Worm (Caenorhabditis elegans) whole organism, young adult: ENCODE measurements around the gene sto-4.

ENCODE experiments used
- B0019.2 ChIP-seq: fragments of 200-800 bp; sonication (Bioruptor generic); conservative IDR thresholded peaks from 2 replicates; pipeline ENCODE4 v1.3.6; 2022; ENCODE audit warnings: missing genetic modification reagents, missing genetic modification characterization, missing compliant biosample characterization
- D2030.7 ChIP-seq: fragments of 200-800 bp; sonication (Bioruptor generic); IDR thresholded peaks from 2 replicates; pipeline ENCODE4 v1.3.6; 2022; ENCODE audit warnings: missing genetic modification reagents, missing genetic modification characterization, missing compliant biosample characterization
- F22D6.2 ChIP-seq: sonication (generic microtip); optimal IDR thresholded peaks from 2 replicates; lab custom pipeline; 2016; ENCODE audit warnings: mild to moderate bottlenecking, missing genetic modification characterization, missing compliant biosample characterization
- F37B4.10 ChIP-seq: fragments of 200-800 bp; sonication (Bioruptor generic); IDR thresholded peaks from 2 replicates; pipeline ENCODE4 v1.3.6; 2022; ENCODE audit warnings: missing genetic modification characterization, missing compliant biosample characterization
- F39B2.1 ChIP-seq: fragments of 200-800 bp; sonication (Bioruptor generic); IDR thresholded peaks from 2 replicates; pipeline ENCODE4 v1.3.6; 2022; ENCODE audit warnings: missing genetic modification reagents, missing genetic modification characterization, missing compliant biosample characterization
- F49E8.2 ChIP-seq: sonication (generic microtip); optimal IDR thresholded peaks from 3 replicates; lab custom pipeline; 2017; ENCODE audit warnings: missing genetic modification characterization, mild to moderate bottlenecking, missing compliant biosample characterization, antibody characterized with exemption, moderate library complexity; ENCODE audit not compliant: insufficient read depth
- F55B11.4 ChIP-seq: sonication (generic microtip); optimal IDR thresholded peaks from 2 replicates; lab custom pipeline; 2016; ENCODE audit warnings: missing compliant biosample characterization, missing genetic modification characterization, borderline replicate concordance; ENCODE audit not compliant: insufficient read depth
- T26A5.8 ChIP-seq: sonication (generic microtip); optimal IDR thresholded peaks from 2 replicates; lab custom pipeline; 2016; ENCODE audit warnings: missing genetic modification characterization, missing compliant biosample characterization
- Y53F4B.3 ChIP-seq: fragments of 200-800 bp; sonication (Bioruptor generic); IDR thresholded peaks from 2 replicates; pipeline ENCODE4 v1.3.6; 2022; ENCODE audit warnings: missing genetic modification reagents, missing genetic modification characterization, missing compliant biosample characterization
- Y67H2A.10 ChIP-seq: fragments of 200-800 bp; sonication (Bioruptor generic); conservative IDR thresholded peaks from 2 replicates; pipeline ENCODE4 v1.3.6; 2022; ENCODE audit warnings: missing genetic modification reagents, missing genetic modification characterization, missing compliant biosample characterization
- Y95B8A.8 ChIP-seq: fragments of 200-800 bp; sonication (Bioruptor generic); IDR thresholded peaks from 2 replicates; pipeline ENCODE4 v1.3.6; 2022; ENCODE audit warnings: missing genetic modification reagents, missing genetic modification characterization, missing compliant biosample characterization
- aptf-2 ChIP-seq: fragments of 200-800 bp; sonication (Bioruptor generic); conservative IDR thresholded peaks from 2 replicates; pipeline ENCODE4 v1.3.6; 2022; ENCODE audit warnings: missing genetic modification reagents, missing genetic modification characterization, missing compliant biosample characterization
- athp-1 ChIP-seq: sonication (generic microtip); optimal IDR thresholded peaks from 2 replicates; lab custom pipeline; 2017; ENCODE audit warnings: mild to moderate bottlenecking, missing genetic modification characterization, missing compliant biosample characterization
- attf-5 ChIP-seq: fragments of 200-800 bp; sonication (Bioruptor generic); optimal IDR thresholded peaks from 2 replicates; lab custom pipeline; 2018; ENCODE audit warnings: mild to moderate bottlenecking, missing genetic modification characterization, missing compliant biosample characterization
- bed-1 ChIP-seq: fragments of 200-800 bp; sonication (Bioruptor generic); IDR thresholded peaks from 2 replicates; pipeline ENCODE4 v1.3.6; 2022; ENCODE audit warnings: missing genetic modification reagents, missing genetic modification characterization, missing compliant biosample characterization
- bed-2 ChIP-seq: fragments of 200-800 bp; sonication (Bioruptor generic); IDR thresholded peaks from 2 replicates; pipeline ENCODE4 v1.3.6; 2022; ENCODE audit warnings: missing genetic modification reagents, missing genetic modification characterization, missing compliant biosample characterization
- ccch-3 ChIP-seq: fragments of 200-800 bp; sonication (Bioruptor generic); optimal IDR thresholded peaks from 2 replicates; lab custom pipeline; 2018; ENCODE audit warnings: mild to moderate bottlenecking, missing genetic modification characterization, missing compliant biosample characterization
- ceh-100 ChIP-seq: fragments of 200-800 bp; sonication (Bioruptor generic); IDR thresholded peaks from 2 replicates; pipeline ENCODE4 v1.3.6; 2022; ENCODE audit warnings: missing genetic modification reagents, missing genetic modification characterization, missing compliant biosample characterization
- dox-1 ChIP-seq: fragments of 200-800 bp; sonication (Bioruptor generic); IDR thresholded peaks from 2 replicates; pipeline ENCODE4 v1.3.6; 2022; ENCODE audit warnings: missing genetic modification reagents, missing genetic modification characterization, missing compliant biosample characterization
- efl-1 ChIP-seq: fragments of 150-350 bp; optimal IDR thresholded peaks from 2 replicates; lab custom pipeline; 2014; ENCODE audit warnings: missing biosample characterization, missing genetic modification reagents, missing genetic modification characterization
- ets-4 ChIP-seq: fragments of 200-800 bp; sonication (Bioruptor generic); optimal IDR thresholded peaks from 2 replicates; lab custom pipeline; 2018; ENCODE audit warnings: mild to moderate bottlenecking, missing genetic modification characterization, missing compliant biosample characterization
- fkh-3 ChIP-seq: sonication (generic microtip); optimal IDR thresholded peaks from 2 replicates; lab custom pipeline; 2016; ENCODE audit warnings: mild to moderate bottlenecking, missing genetic modification characterization, missing compliant biosample characterization
- him-1 ChIP-seq: sonication (generic microtip); optimal IDR thresholded peaks from 2 replicates; lab custom pipeline; 2016; ENCODE audit warnings: missing genotype, missing genetic modification reagents, missing genetic modification characterization, missing compliant biosample characterization
- hmg-20 ChIP-seq: fragments of 200-800 bp; sonication (Bioruptor generic); IDR thresholded peaks from 2 replicates; pipeline ENCODE4 v1.3.6; 2022; ENCODE audit warnings: missing genetic modification reagents, missing genetic modification characterization, missing compliant biosample characterization
- let-526 ChIP-seq: fragments of 200-800 bp; sonication (Bioruptor generic); IDR thresholded peaks from 2 replicates; pipeline ENCODE4 v1.3.6; 2022; ENCODE audit warnings: missing genetic modification reagents, missing genetic modification characterization, missing compliant biosample characterization
- lin-54 ChIP-seq: fragments of 200-800 bp; sonication (Bioruptor generic); optimal IDR thresholded peaks from 2 replicates; lab custom pipeline; 2018; ENCODE audit warnings: mild to moderate bottlenecking, missing genetic modification characterization, missing compliant biosample characterization
- lir-1 ChIP-seq: fragments of 200-800 bp; sonication (Bioruptor generic); conservative IDR thresholded peaks from 2 replicates; pipeline ENCODE4 v1.3.6; 2022; ENCODE audit warnings: missing genetic modification reagents, missing genetic modification characterization, missing compliant biosample characterization
- madf-10 ChIP-seq: sonication (generic microtip); optimal IDR thresholded peaks from 2 replicates; lab custom pipeline; 2016; ENCODE audit warnings: mild to moderate bottlenecking, missing genetic modification characterization, missing compliant biosample characterization
- nfya-1 ChIP-seq: sonication (generic microtip); optimal IDR thresholded peaks from 2 replicates; lab custom pipeline; 2017; ENCODE audit warnings: antibody characterized with exemption, missing compliant biosample characterization, missing genetic modification characterization, borderline replicate concordance; ENCODE audit not compliant: insufficient read depth
- nhr-179 ChIP-seq: sonication (generic microtip); optimal IDR thresholded peaks from 2 replicates; lab custom pipeline; 2016; ENCODE audit warnings: mild to moderate bottlenecking, missing genetic modification characterization, missing compliant biosample characterization
- nhr-27 ChIP-seq: fragments of 200-800 bp; sonication (Bioruptor generic); optimal IDR thresholded peaks from 2 replicates; lab custom pipeline; 2018; ENCODE audit warnings: mild to moderate bottlenecking, missing genetic modification characterization, moderate library complexity, missing compliant biosample characterization
- nhr-90 ChIP-seq: sonication (generic microtip); optimal IDR thresholded peaks from 2 replicates; lab custom pipeline; 2016; ENCODE audit warnings: missing genotype, mild to moderate bottlenecking, missing genetic modification characterization, missing compliant biosample characterization
- rec-8 ChIP-seq, 2 experiments: sonication (generic microtip); optimal IDR thresholded peaks; 2 replicates each; lab custom pipeline; 2016; ENCODE audit warnings: mild to moderate bottlenecking in 2 of 2, missing genetic modification characterization in 2 of 2, missing genetic modification reagents in 2 of 2, missing genotype in 2 of 2, missing biosample characterization in 1 of 2, missing compliant biosample characterization in 1 of 2, moderate library complexity in 1 of 2
- repo-1 ChIP-seq: sonication (generic microtip); optimal IDR thresholded peaks from 2 replicates; lab custom pipeline; 2017; ENCODE audit warnings: mild to moderate bottlenecking, missing genetic modification characterization, missing compliant biosample characterization
- sea-2 ChIP-seq: fragments of 200-800 bp; sonication (Bioruptor generic); IDR thresholded peaks from 2 replicates; pipeline ENCODE4 v1.3.6; 2022; ENCODE audit warnings: missing genetic modification characterization, missing compliant biosample characterization
- zfh-2 ChIP-seq: fragments of 200-800 bp; sonication (Bioruptor generic); conservative IDR thresholded peaks from 2 replicates; pipeline ENCODE4 v1.3.6; 2022; ENCODE audit warnings: missing genetic modification reagents, missing genetic modification characterization, missing compliant biosample characterization
- zim-3 ChIP-seq: sonication (generic microtip); optimal IDR thresholded peaks from 2 replicates; lab custom pipeline; 2017; ENCODE audit warnings: mild to moderate bottlenecking, missing genetic modification characterization, moderate library complexity, missing compliant biosample characterization
- ztf-28 ChIP-seq: fragments of 200-800 bp; sonication (Bioruptor generic); IDR thresholded peaks from 2 replicates; pipeline ENCODE4 v1.3.6; 2022; ENCODE audit warnings: missing genetic modification reagents, missing genetic modification characterization, missing compliant biosample characterization

sto-4 gene

DNA sequence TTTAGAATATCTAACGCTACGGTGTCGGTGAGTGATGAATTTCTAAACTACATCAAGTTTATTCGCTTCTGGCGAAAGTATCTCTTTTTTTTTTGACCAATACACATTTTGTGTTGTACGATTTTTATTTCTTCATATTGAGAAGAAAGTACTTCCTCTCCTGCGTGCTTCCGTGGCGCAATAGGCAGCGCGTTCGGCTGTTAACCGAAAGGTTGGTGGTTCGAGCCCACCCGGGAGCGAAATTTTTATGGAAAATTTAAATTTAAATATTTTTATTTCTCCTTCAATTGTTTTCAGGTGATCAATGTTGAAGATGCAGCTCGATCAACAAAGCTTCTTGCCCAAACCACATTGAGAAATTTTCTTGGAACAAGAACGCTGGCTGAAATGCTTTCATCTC, 1.6 kb downstream of the sto-4 start (continued):
- TF ChIP-seq nfya-1 (tag; lab: Kevin White, UChicago), result no peak
- TF ChIP-seq nhr-179 (tag; lab: Kevin White, UChicago), result peak; percentile 48
- TF ChIP-seq lir-1 (GFP tag; lab: Robert Waterston, UW), result peak; percentile 73
- TF ChIP-seq rec-8 (tag; optimal IDR thresholded peaks at IDR 0.05; lab: Kevin White, UChicago), result peak in 1 of 2 experiments; percentile 87
- no peak for TF ChIP-seq bed-2 (GFP tag; lab: Robert Waterston, UW)
- TF ChIP-seq aptf-2 (GFP tag; lab: Robert Waterston, UW), result no peak
- TF ChIP-seq F49E8.2 (tag; lab: Kevin White, UChicago), result no peak
- peak; percentile 60; the same call in 1 of the 2 replicates for TF ChIP-seq D2030.7
- 0 out of 2 replicates have a peak, but pooled peaks have one; percentile 28 for TF ChIP-seq Y95B8A.8 (GFP tag; lab: Robert Waterston, UW)
- no peak for TF ChIP-seq ztf-28 (GFP tag; lab: Robert Waterston, UW)
- no peak for TF ChIP-seq let-526 (GFP tag; lab: Robert Waterston, UW)
- TF ChIP-seq T26A5.8 (tag; lab: Kevin White, UChicago), result no peak
- TF ChIP-seq Y67H2A.10 (GFP tag; lab: Robert Waterston, UW), result 0 out of 2 replicates have a peak, but pooled peaks have one; percentile 41
- no peak for TF ChIP-seq F37B4.10
- no peak for TF ChIP-seq efl-1 (GFP tag; lab: Kevin White, UChicago)
- no peak for TF ChIP-seq ets-4 (GFP tag; lab: Kevin White, UChicago)
- peak; percentile 66 for TF ChIP-seq nhr-90 (tag; lab: Kevin White, UChicago)
- TF ChIP-seq fkh-3, result no peak
- TF ChIP-seq athp-1 (tag; lab: Kevin White, UChicago), result peak; percentile 4
- TF ChIP-seq him-1, result peak; percentile 82
- peak; percentile 44 for TF ChIP-seq repo-1 (tag; lab: Kevin White, UChicago)
- no peak for TF ChIP-seq F39B2.1 (GFP tag; lab: Robert Waterston, UW)
- no peak for TF ChIP-seq sea-2 (GFP tag; lab: Robert Waterston, UW)
- TF ChIP-seq B0019.2 (GFP tag; lab: Robert Waterston, UW), result no peak
- TF ChIP-seq nhr-27 (tag; lab: Kevin White, UChicago), result no peak
- TF ChIP-seq dox-1 (GFP tag; lab: Robert Waterston, UW), result peak; percentile 57; the same call in 1 of the 2 replicates
- 0 out of 2 replicates have a peak, but pooled peaks have one; percentile 5 for TF ChIP-seq hmg-20
- peak; percentile 39 for TF ChIP-seq zim-3 (tag; lab: Kevin White, UChicago)
- TF ChIP-seq F22D6.2 (tag; lab: Kevin White, UChicago), result no peak
- TF ChIP-seq bed-1, result no peak
- TF ChIP-seq, all 124 proteins: peak for 54

DNA sequence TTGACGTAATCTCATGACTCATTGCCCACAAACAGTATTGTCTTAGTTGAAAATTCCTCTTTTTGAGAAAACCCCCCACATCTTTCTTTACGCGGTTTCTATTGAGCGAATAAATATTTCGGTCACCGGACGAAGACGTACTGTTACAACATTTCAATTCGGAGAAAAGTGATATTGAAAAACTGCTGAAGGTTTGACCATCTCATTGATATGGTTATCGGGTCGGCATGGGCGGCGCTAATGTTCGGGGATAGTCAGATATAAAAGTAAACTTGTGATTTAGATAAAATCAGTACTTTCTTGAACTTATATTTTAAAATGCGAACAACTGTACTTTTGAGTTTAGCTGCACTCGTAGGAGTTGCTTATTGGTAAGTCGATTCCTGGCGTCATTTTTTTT, 3.2 kb downstream of the sto-4 start, which contains the start of gene T04F8.8:
Gene T04F8.8 (plus strand): TSS at position 301 of the 400 bp plus-strand sequence.
- TF ChIP-seq Y53F4B.3 (no peak), F55B11.4 (no peak)
- TF ChIP-seq, all 124 proteins: peak for 0

DNA sequence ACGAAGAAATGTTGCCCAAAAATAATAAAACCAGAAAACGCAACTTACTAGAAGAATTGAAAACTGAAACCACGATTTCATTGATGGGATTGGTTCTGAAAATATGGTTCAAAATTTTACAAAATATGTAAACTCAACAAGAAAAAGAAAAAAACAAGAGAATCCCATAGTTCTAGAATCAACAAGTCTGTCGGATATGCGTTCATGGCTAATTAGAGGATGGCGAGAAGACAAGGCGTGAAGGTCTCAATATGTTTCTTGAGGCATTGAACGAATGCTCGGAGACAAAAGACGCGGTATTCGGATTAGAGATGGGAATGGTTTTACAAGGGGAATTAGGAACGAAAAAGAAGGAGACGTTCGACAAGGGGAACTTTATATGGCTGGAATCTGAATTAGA, 6.8 kb downstream of the sto-4 start, which contains the start of gene cutl-11:
Gene cutl-11 (minus strand): TSS at position 101 of the 400 bp plus-strand sequence.
- no peak for TF ChIP-seq zfh-2 (GFP tag; lab: Robert Waterston, UW)
- no peak for TF ChIP-seq ceh-100 (GFP tag; lab: Robert Waterston, UW)
- no peak for TF ChIP-seq ccch-3 (GFP tag; lab: Kevin White, UChicago)
- no peak for TF ChIP-seq athp-1 (tag; lab: Kevin White, UChicago)
- TF ChIP-seq madf-10 (tag; lab: Kevin White, UChicago), result no peak
- TF ChIP-seq attf-5 (GFP tag; lab: Kevin White, UChicago), result no peak
- TF ChIP-seq lin-54 (GFP tag; lab: Kevin White, UChicago), result no peak
- TF ChIP-seq, all 124 proteins: peak for 0
